Worm (Caenorhabditis elegans): ENCODE data around the gene ZK550.6.

ZK550.6 gene

ce11 chrIV:17268628-17269027 lies 6.3 kb upstream of the ZK550.6 start:
- peak; percentile 93 for TF ChIP-seq egl-5 (tag; optimal IDR thresholded peaks at IDR 0.05)
- no peak for TF ChIP-seq nhr-76 (tag; optimal IDR thresholded peaks at IDR 0.05)
- no peak for TF ChIP-seq lsy-12 (tag; optimal IDR thresholded peaks at IDR 0.05)
- peak; percentile 28 for TF ChIP-seq pha-4 (tag; optimal IDR thresholded peaks at IDR 0.05)
- TF ChIP-seq fos-1 (tag; optimal IDR thresholded peaks at IDR 0.05): no peak
- TF ChIP-seq nhr-23 (tag; optimal IDR thresholded peaks at IDR 0.05): peak; percentile 42
- TF ChIP-seq lin-15B (tag; optimal IDR thresholded peaks at IDR 0.05): peak; percentile 5
- peak; percentile 28 for TF ChIP-seq snpc-4 (tag; optimal IDR thresholded peaks at IDR 0.05)
- TF ChIP-seq tbx-2 (tag; optimal IDR thresholded peaks at IDR 0.05): no peak
- TF ChIP-seq ZK546.5 (tag; optimal IDR thresholded peaks at IDR 0.05): no peak
- peak; percentile 90 for TF ChIP-seq hmg-11 (tag; optimal IDR thresholded peaks at IDR 0.05)
- peak; percentile 66 for TF ChIP-seq nfya-1 (tag; optimal IDR thresholded peaks at IDR 0.05; ENCODE audit: insufficient read depth)
- no peak for TF ChIP-seq nhr-77 (tag; optimal IDR thresholded peaks at IDR 0.05)
- TF ChIP-seq elt-1 (tag; optimal IDR thresholded peaks at IDR 0.05): no peak
- TF ChIP-seq pqm-1 (tag; optimal IDR thresholded peaks at IDR 0.05): peak; percentile 4
- TF ChIP-seq lin-39 (tag; optimal IDR thresholded peaks at IDR 0.05): peak; percentile 67
- TF ChIP-seq R02D3.7 (tag; optimal IDR thresholded peaks at IDR 0.05): no peak
- peak; percentile 15 for TF ChIP-seq elt-2 (tag; optimal IDR thresholded peaks at IDR 0.05)
- no peak for TF ChIP-seq daf-12 (tag; optimal IDR thresholded peaks at IDR 0.05)
- TF ChIP-seq ztf-11 (tag; optimal IDR thresholded peaks at IDR 0.05): no peak

ce11 chrIV:17268069-17268468 lies 5.8 kb upstream of the ZK550.6 start:
- no peak for TF ChIP-seq ZK546.5 (tag; optimal IDR thresholded peaks at IDR 0.05)
- no peak for TF ChIP-seq nhr-12 (tag; optimal IDR thresholded peaks at IDR 0.05)
- peak; percentile 45 for TF ChIP-seq skn-1 (tag; optimal IDR thresholded peaks at IDR 0.05)

ce11 chrIV:17267304-17267891 lies 5.1 kb upstream of the ZK550.6 start:
- TF ChIP-seq lin-39 (tag; optimal IDR thresholded peaks at IDR 0.05) (peak; percentile 77), jun-1 (tag; optimal IDR thresholded peaks at IDR 0.05) (no peak), pqm-1 (tag; optimal IDR thresholded peaks at IDR 0.05) (no peak), nfya-1 (tag; optimal IDR thresholded peaks at IDR 0.05; ENCODE audit: insufficient read depth) (no peak), nhr-77 (tag; optimal IDR thresholded peaks at IDR 0.05) (no peak), fkh-10 (GFP tag; optimal IDR thresholded peaks at IDR 0.05) (no peak)

ce11 chrIV:17265716-17266115 lies 3.4 kb upstream of the ZK550.6 start:
- TF ChIP-seq lin-39 (tag; optimal IDR thresholded peaks at IDR 0.05) (no peak), lsy-12 (tag; optimal IDR thresholded peaks at IDR 0.05) (no peak), ama-1 (optimal IDR thresholded peaks at IDR 0.05) (no peak), nhr-76 (tag; optimal IDR thresholded peaks at IDR 0.05) (no peak), nhr-237 (tag; optimal IDR thresholded peaks at IDR 0.05) (no peak), ceh-16 (tag; optimal IDR thresholded peaks at IDR 0.05) (no peak), fkh-10 (GFP tag; optimal IDR thresholded peaks at IDR 0.05) (no peak), fos-1 (tag; optimal IDR thresholded peaks at IDR 0.05) (no peak), nhr-11 (tag; optimal IDR thresholded peaks at IDR 0.05) (no peak), nhr-25 (tag; optimal IDR thresholded peaks at IDR 0.05) (no peak)

ce11 chrIV:17265279-17265678 lies 3.0 kb upstream of the ZK550.6 start, which contains the start of gene str-187:
str-187 (plus strand) TSS chrIV:17265579.
- TF ChIP-seq pha-4 (tag; optimal IDR thresholded peaks at IDR 0.05): no peak
- no peak for TF ChIP-seq nfya-1 (tag; optimal IDR thresholded peaks at IDR 0.05; ENCODE audit: insufficient read depth)
- TF ChIP-seq unc-39 (tag; optimal IDR thresholded peaks at IDR 0.05): no peak
- no peak for TF ChIP-seq elt-2 (tag; optimal IDR thresholded peaks at IDR 0.05)
- TF ChIP-seq fkh-2 (tag; optimal IDR thresholded peaks at IDR 0.05): no peak
- TF ChIP-seq ceh-9 (tag; optimal IDR thresholded peaks at IDR 0.05): no peak

ce11 chrIV:17264714-17265113 lies 2.4 kb upstream of the ZK550.6 start, which contains the start of gene F26D10.13:
F26D10.13 (minus strand) TSS chrIV:17264814.
- no peak for TF ChIP-seq nhr-25 (tag; optimal IDR thresholded peaks at IDR 0.05)
- no peak for TF ChIP-seq tbx-2 (tag; optimal IDR thresholded peaks at IDR 0.05)
- TF ChIP-seq ama-1 (optimal IDR thresholded peaks at IDR 0.05): no peak
- TF ChIP-seq R02D3.7 (tag; optimal IDR thresholded peaks at IDR 0.05): no peak
- TF ChIP-seq pqm-1 (tag; optimal IDR thresholded peaks at IDR 0.05): no peak
- TF ChIP-seq snpc-4 (tag; optimal IDR thresholded peaks at IDR 0.05): no peak
- no peak for TF ChIP-seq nhr-28 (tag; optimal IDR thresholded peaks at IDR 0.05)
- no peak for TF ChIP-seq pha-4 (tag; optimal IDR thresholded peaks at IDR 0.05)
- no peak for TF ChIP-seq hmg-11 (tag; optimal IDR thresholded peaks at IDR 0.05)
- no peak for TF ChIP-seq mml-1 (tag; optimal IDR thresholded peaks at IDR 0.05)
- TF ChIP-seq fkh-10 (GFP tag; optimal IDR thresholded peaks at IDR 0.05): no peak
- no peak for TF ChIP-seq eor-1 (tag; optimal IDR thresholded peaks at IDR 0.05)
- TF ChIP-seq fos-1 (tag; optimal IDR thresholded peaks at IDR 0.05): no peak
- TF ChIP-seq nhr-237 (tag; optimal IDR thresholded peaks at IDR 0.05): no peak
- no peak for TF ChIP-seq lsy-12 (tag; optimal IDR thresholded peaks at IDR 0.05)
- TF ChIP-seq nhr-67 (tag; optimal IDR thresholded peaks at IDR 0.05): no peak

All from whole organism, L3 larva.